Fruit fly (Drosophila melanogaster) whole organism, wandering third instar larva: Measurements from ENCODE around the gene Prosbeta2R2.
A peak's percentile ranks its signal among the peaks of the same experiment; 100 is the strongest.

Experiments used
- Abd-B ChIP-seq: fragments of >200 bp; optimal IDR thresholded peaks from 2 replicates; lab custom pipeline; 2017; ENCODE audit warnings: missing biosample characterization, missing genetic modification characterization
- CG32264 ChIP-seq: fragments of 200-800 bp; sonication (Bioruptor generic); optimal IDR thresholded peaks from 2 replicates; lab custom pipeline; 2016; ENCODE audit warnings: missing biosample characterization, missing genetic modification characterization
- CG9705 ChIP-seq: fragments of 200-800 bp; sonication (Bioruptor generic); optimal IDR thresholded peaks from 2 replicates; lab custom pipeline; 2018; ENCODE audit warnings: missing biosample characterization, mild to moderate bottlenecking, missing genetic modification characterization
- CrebA ChIP-seq: fragments of 200-800 bp; sonication (Bioruptor generic); optimal IDR thresholded peaks from 2 replicates; lab custom pipeline; 2016; ENCODE audit warnings: missing biosample characterization, mild to moderate bottlenecking, missing genetic modification characterization, borderline replicate concordance
- Dfd ChIP-seq: fragments of >200 bp; optimal IDR thresholded peaks from 2 replicates; lab custom pipeline; 2017; ENCODE audit warnings: missing biosample characterization, missing genetic modification characterization
- Dif ChIP-seq: fragments of 200-275, 200-300 bp; sonication (Bioruptor generic); optimal IDR thresholded peaks from 2 replicates; lab custom pipeline; 2018; ENCODE audit warnings: missing biosample characterization, missing genetic modification characterization; ENCODE audit not compliant: partially characterized antibody
- GATAd ChIP-seq: sonication (Bioruptor generic); optimal IDR thresholded peaks from 2 replicates; lab custom pipeline; 2016; ENCODE audit warnings: missing biosample characterization, missing genetic modification characterization
- HLH106 ChIP-seq: fragments of 200-800 bp; optimal IDR thresholded peaks from 3 replicates; lab custom pipeline; 2019; ENCODE audit warnings: missing biosample characterization, mild to moderate bottlenecking, missing genetic modification characterization, moderate library complexity
- Hnf4 ChIP-seq: fragments of 200-800 bp; sonication (Bioruptor generic); optimal IDR thresholded peaks from 2 replicates; lab custom pipeline; 2016; ENCODE audit warnings: missing biosample characterization, mild to moderate bottlenecking, missing genetic modification characterization
- Hr78 ChIP-seq: fragments of >200 bp; optimal IDR thresholded peaks from 2 replicates; lab custom pipeline; 2017; ENCODE audit warnings: missing biosample characterization, missing genetic modification characterization
- Hr83 ChIP-seq: fragments of 200-300 bp; sonication (Bioruptor generic); optimal IDR thresholded peaks from 2 replicates; lab custom pipeline; 2016; ENCODE audit warnings: missing biosample characterization, mild to moderate bottlenecking, missing genetic modification characterization, moderate library complexity; ENCODE audit not compliant: poor library complexity, severe bottlenecking
- Jra ChIP-seq: sonication (Bioruptor generic); optimal IDR thresholded peaks from 2 replicates; lab custom pipeline; 2016; ENCODE audit warnings: missing biosample characterization, missing genetic modification characterization
- Mio ChIP-seq: sonication (Bioruptor generic); optimal IDR thresholded peaks from 2 replicates; lab custom pipeline; 2016; ENCODE audit warnings: missing biosample characterization, missing genetic modification characterization
- Myc ChIP-seq: fragments of >200 bp; optimal IDR thresholded peaks from 2 replicates; lab custom pipeline; 2017
- N ChIP-seq: fragments of >200 bp; optimal IDR thresholded peaks from 2 replicates; lab custom pipeline; 2018; ENCODE audit warnings: missing biosample characterization, missing external identifiers, missing genetic modification characterization
- OdsH ChIP-seq: fragments of 200-800 bp; sonication (Bioruptor generic); optimal IDR thresholded peaks from 2 replicates; lab custom pipeline; 2016; ENCODE audit warnings: missing biosample characterization, mild to moderate bottlenecking, missing genetic modification characterization
- Rel ChIP-seq, 2 experiments: fragments of 200-800 bp; sonication (Bioruptor generic) in 1 of 2; optimal IDR thresholded peaks; 2 replicates in 1 of 2; 3 replicates in 1 of 2; lab custom pipeline; 2016 to 2019; ENCODE audit warnings: mild to moderate bottlenecking in 2 of 2, missing biosample characterization in 2 of 2, missing genetic modification characterization in 2 of 2, moderate library complexity in 1 of 2
- Sp1 ChIP-seq: fragments of 200-800 bp; sonication (Bioruptor generic); optimal IDR thresholded peaks from 3 replicates; lab custom pipeline; 2019; ENCODE audit warnings: missing biosample characterization, mild to moderate bottlenecking, missing genetic modification characterization, moderate library complexity
- Vsx2 ChIP-seq: fragments of 200-300, 225-300 bp; sonication (Bioruptor generic); optimal IDR thresholded peaks from 2 replicates; lab custom pipeline; 2018; ENCODE audit warnings: missing biosample characterization, missing genetic modification characterization; ENCODE audit not compliant: partially characterized antibody
- br ChIP-seq: fragments of 200-800 bp; sonication (Bioruptor generic); optimal IDR thresholded peaks from 2 replicates; lab custom pipeline; 2016; ENCODE audit warnings: missing biosample characterization, missing genetic modification characterization
- brk ChIP-seq: fragments of 200-800 bp; sonication (Bioruptor generic); optimal IDR thresholded peaks from 2 replicates; lab custom pipeline; 2016; ENCODE audit warnings: missing biosample characterization, mild to moderate bottlenecking, missing genetic modification characterization
- dl ChIP-seq, 2 experiments: fragments of 175-275, 200-275 bp in 1 of 2; fragments of 200-275 bp in 1 of 2; sonication (Bioruptor generic); optimal IDR thresholded peaks; lab custom pipeline; 2018; ENCODE audit warnings: mild to moderate bottlenecking in 2 of 2, missing biosample characterization in 2 of 2, missing genetic modification characterization in 2 of 2, moderate library complexity in 2 of 2; ENCODE audit not compliant: partially characterized antibody in 2 of 2, insufficient read depth in 1 of 2
- dmrt93B ChIP-seq: fragments of 200-800 bp; sonication (Bioruptor generic); optimal IDR thresholded peaks from 2 replicates; lab custom pipeline; 2018; ENCODE audit warnings: missing biosample characterization, mild to moderate bottlenecking, missing genetic modification characterization
- dsf ChIP-seq: sonication (Bioruptor generic); optimal IDR thresholded peaks from 2 replicates; lab custom pipeline; 2016; ENCODE audit warnings: missing biosample characterization, missing genetic modification characterization, borderline replicate concordance
- ey ChIP-seq: fragments of 200-800 bp; sonication (Bioruptor generic); optimal IDR thresholded peaks from 2 replicates; lab custom pipeline; 2016; ENCODE audit warnings: missing biosample characterization, missing genetic modification characterization
- foxo ChIP-seq, 2 experiments: fragments of 200-800 bp; sonication (Bioruptor generic); optimal IDR thresholded peaks; 2 replicates in 1 of 2; 3 replicates in 1 of 2; lab custom pipeline; 2016 to 2017; ENCODE audit warnings: missing biosample characterization in 2 of 2, missing genetic modification characterization in 2 of 2
- fru ChIP-seq: fragments of 200-800 bp; sonication (Bioruptor generic); optimal IDR thresholded peaks from 3 replicates; lab custom pipeline; 2016; ENCODE audit warnings: missing biosample characterization, mild to moderate bottlenecking, missing genetic modification characterization
- h ChIP-seq: fragments of 200-800 bp; sonication (Bioruptor generic); optimal IDR thresholded peaks from 3 replicates; lab custom pipeline; 2016; ENCODE audit warnings: missing biosample characterization, mild to moderate bottlenecking, missing genetic modification characterization
- jim ChIP-seq: fragments of 175-275, 200-325 bp; sonication (Bioruptor generic); optimal IDR thresholded peaks from 2 replicates; lab custom pipeline; 2016; ENCODE audit warnings: missing biosample characterization, mild to moderate bottlenecking, missing genetic modification characterization
- lola ChIP-seq: fragments of >200 bp; optimal IDR thresholded peaks from 2 replicates; lab custom pipeline; 2017; ENCODE audit warnings: missing biosample characterization, missing genetic modification characterization
- pan ChIP-seq: fragments of >200 bp; optimal IDR thresholded peaks from 2 replicates; lab custom pipeline; 2017
- psq ChIP-seq: fragments of 200-800 bp; sonication (Bioruptor generic); optimal IDR thresholded peaks from 3 replicates; lab custom pipeline; 2017; ENCODE audit warnings: missing biosample characterization, mild to moderate bottlenecking, missing genetic modification characterization, moderate library complexity
- rgr ChIP-seq: fragments of 200-800 bp; sonication (Bioruptor generic); optimal IDR thresholded peaks from 3 replicates; lab custom pipeline; 2016; ENCODE audit warnings: missing biosample characterization, mild to moderate bottlenecking, missing genetic modification characterization
- sage ChIP-seq: fragments of 200-800 bp; sonication (Bioruptor generic); optimal IDR thresholded peaks from 2 replicates; lab custom pipeline; 2016; ENCODE audit warnings: missing biosample characterization, mild to moderate bottlenecking, missing genetic modification characterization
- sv ChIP-seq: fragments of 200-800 bp; sonication (Bioruptor generic); optimal IDR thresholded peaks from 3 replicates; lab custom pipeline; 2016; ENCODE audit warnings: missing biosample characterization, missing genetic modification characterization
- tai ChIP-seq: sonication (Bioruptor generic); optimal IDR thresholded peaks from 2 replicates; lab custom pipeline; 2016; ENCODE audit warnings: missing biosample characterization, missing genetic modification characterization
- usp ChIP-seq: fragments of >200 bp; optimal IDR thresholded peaks from 2 replicates; lab custom pipeline; 2017; ENCODE audit warnings: missing biosample characterization, missing genetic modification characterization
- woc ChIP-seq: sonication (Bioruptor generic); optimal IDR thresholded peaks from 2 replicates; lab custom pipeline; 2016; ENCODE audit warnings: missing biosample characterization, mild to moderate bottlenecking, missing genetic modification characterization

Gene Prosbeta2R2

dm6 chr3R:5211401-5211800, 7.9 kb downstream of the Prosbeta2R2 start:
- TF ChIP-seq N (GFP tag; lab: Kevin White, UChicago) (no peak), dsf (GFP tag; lab: Kevin White, UChicago) (no peak), psq (no peak), usp (GFP tag; lab: Kevin White, UChicago) (no peak), CrebA (GFP tag; lab: Kevin White, UChicago) (no peak), Vsx2 (GFP tag; lab: Kevin White, UChicago) (no peak), rgr (no peak), GATAd (no peak), Hr78 (GFP tag; lab: Kevin White, UChicago) (no peak), ey (GFP tag; lab: Kevin White, UChicago) (no peak), br (GFP tag; lab: Kevin White, UChicago) (no peak), tai (GFP tag; lab: Kevin White, UChicago) (no peak), Hnf4 (no peak), Rel (GFP tag; optimal IDR thresholded peaks at IDR 0.05; lab: Kevin White, UChicago) (no peak), Rel (tag; optimal IDR thresholded peaks at IDR 0.05; lab: Kevin White, UChicago) (no peak)

dm6 chr3R:5209481-5209880, 9.8 kb downstream of the Prosbeta2R2 start:
- TF ChIP-seq sv (GFP tag; lab: Kevin White, UChicago) (no peak), CrebA (GFP tag; lab: Kevin White, UChicago) (no peak), GATAd (no peak), dl (GFP tag; optimal IDR thresholded peaks at IDR 0.05; lab: Kevin White, UChicago; ENCODE audit: insufficient read depth in 1 of 2, partially characterized antibody in 2 of 2) (no peak), dmrt93B (GFP tag; lab: Kevin White, UChicago) (peak; percentile 19), Jra (GFP tag; lab: Kevin White, UChicago) (no peak), Mio (GFP tag; lab: Kevin White, UChicago) (no peak), Dif (GFP tag; lab: Kevin White, UChicago) (no peak), rgr (peak; percentile 57), Vsx2 (GFP tag; lab: Kevin White, UChicago) (no peak), Dfd (GFP tag; lab: Kevin White, UChicago) (no peak), CG9705 (GFP tag; lab: Kevin White, UChicago) (no peak), Rel (GFP tag; optimal IDR thresholded peaks at IDR 0.05; lab: Kevin White, UChicago) (no peak), Rel (tag; optimal IDR thresholded peaks at IDR 0.05; lab: Kevin White, UChicago) (no peak), br (GFP tag; lab: Kevin White, UChicago) (peak; percentile 74), HLH106 (peak; percentile 65), psq (peak; percentile 44), ey (GFP tag; lab: Kevin White, UChicago) (peak; percentile 73), fru (GFP tag; lab: Kevin White, UChicago) (peak; percentile 64), usp (GFP tag; lab: Kevin White, UChicago) (no peak), lola (no peak), pan (lab: Kevin White, UChicago) (no peak), Hr78 (GFP tag; lab: Kevin White, UChicago) (no peak), N (GFP tag; lab: Kevin White, UChicago) (no peak), h (GFP tag; lab: Kevin White, UChicago) (peak; percentile 75), Sp1 (GFP tag; lab: Kevin White, UChicago) (peak; percentile 48), dsf (GFP tag; lab: Kevin White, UChicago) (no peak), sage (GFP tag; lab: Kevin White, UChicago) (peak; percentile 37), brk (no peak), woc (GFP tag; lab: Kevin White, UChicago) (no peak), jim (GFP tag; lab: Kevin White, UChicago) (no peak), Myc (lab: Kevin White, UChicago) (no peak), Abd-B (GFP tag; lab: Kevin White, UChicago) (no peak), foxo (GFP tag; optimal IDR thresholded peaks at IDR 0.05; lab: Kevin White, UChicago) (peak in 1 of 2 experiments; percentile 78), Hnf4 (peak; percentile 58), tai (GFP tag; lab: Kevin White, UChicago) (no peak), OdsH (peak; percentile 57), Hr83 (no peak), CG32264 (GFP tag; lab: Kevin White, UChicago) (peak; percentile 25)
